Worm (Caenorhabditis elegans) whole organism, late embryonic: ENCODE measurements around the gene T05A7.11.

Experiments used
- C08G9.2 ChIP-seq: sonication (generic microtip); optimal IDR thresholded peaks from 2 replicates; lab custom pipeline; 2016; ENCODE audit warnings: mild to moderate bottlenecking, missing genetic modification characterization, moderate library complexity, missing compliant biosample characterization
- F13H6.1 ChIP-seq: sonication (generic microtip); optimal IDR thresholded peaks from 2 replicates; lab custom pipeline; 2016; ENCODE audit warnings: missing genetic modification characterization, missing compliant biosample characterization
- K09A11.1 ChIP-seq: sonication (generic microtip); optimal IDR thresholded peaks from 2 replicates; lab custom pipeline; 2017; ENCODE audit warnings: antibody characterized with exemption, mild to moderate bottlenecking, missing genetic modification characterization, missing compliant biosample characterization; ENCODE audit not compliant: insufficient read depth
- ahr-1 ChIP-seq: sonication (generic microtip); optimal IDR thresholded peaks from 2 replicates; lab custom pipeline; 2016; ENCODE audit warnings: missing genetic modification characterization, missing compliant biosample characterization
- ama-1 ChIP-seq: fragments of 150-350 bp; optimal IDR thresholded peaks from 2 replicates; lab custom pipeline; 2014
- ceh-22 ChIP-seq: sonication (generic microtip); optimal IDR thresholded peaks from 2 replicates; lab custom pipeline; 2017; ENCODE audit warnings: missing biosample characterization, missing genetic modification characterization
- ceh-30 ChIP-seq: fragments of 150-350 bp; optimal IDR thresholded peaks from 2 replicates; lab custom pipeline; 2014; ENCODE audit warnings: missing biosample characterization, missing genetic modification characterization
- ceh-6 ChIP-seq: fragments of 200-800 bp; sonication (Bioruptor generic); optimal IDR thresholded peaks from 2 replicates; lab custom pipeline; 2018; ENCODE audit warnings: mild to moderate bottlenecking, missing genetic modification characterization, missing compliant biosample characterization
- che-1 ChIP-seq: sonication (generic microtip); optimal IDR thresholded peaks from 2 replicates; lab custom pipeline; 2016; ENCODE audit warnings: mild to moderate bottlenecking, missing genetic modification characterization, missing compliant biosample characterization
- elt-2 ChIP-seq: sonication (generic microtip); optimal IDR thresholded peaks from 2 replicates; lab custom pipeline; 2016; ENCODE audit warnings: missing genetic modification reagents, missing genetic modification characterization, missing compliant biosample characterization
- eyg-1 ChIP-seq: sonication (generic microtip); optimal IDR thresholded peaks from 2 replicates; lab custom pipeline; 2016; ENCODE audit warnings: missing genotype, missing genetic modification characterization, missing compliant biosample characterization
- fax-1 ChIP-seq: sonication (generic microtip); optimal IDR thresholded peaks from 2 replicates; lab custom pipeline; 2016; ENCODE audit warnings: missing genotype, missing genetic modification characterization, missing compliant biosample characterization
- fkh-10 ChIP-seq: fragments of 150-350 bp; optimal IDR thresholded peaks from 2 replicates; lab custom pipeline; 2014; ENCODE audit warnings: missing biosample characterization, missing genetic modification reagents, missing genetic modification characterization
- fkh-6 ChIP-seq: sonication (generic microtip); optimal IDR thresholded peaks from 2 replicates; lab custom pipeline; 2016; ENCODE audit warnings: missing genetic modification characterization, missing compliant biosample characterization
- gmeb-2 ChIP-seq: sonication (generic microtip); optimal IDR thresholded peaks from 2 replicates; lab custom pipeline; 2016; ENCODE audit warnings: missing genetic modification characterization, inconsistent platforms, missing compliant biosample characterization
- hlh-13 ChIP-seq: fragments of 200-800 bp; sonication (Bioruptor generic); optimal IDR thresholded peaks from 2 replicates; lab custom pipeline; 2018; ENCODE audit warnings: mild to moderate bottlenecking, missing genetic modification characterization, missing compliant biosample characterization
- hlh-15 ChIP-seq: sonication (generic microtip); optimal IDR thresholded peaks from 2 replicates; lab custom pipeline; 2016; ENCODE audit warnings: missing genetic modification characterization, missing compliant biosample characterization
- hlh-30 ChIP-seq: sonication (generic microtip); optimal IDR thresholded peaks from 2 replicates; lab custom pipeline; 2017; ENCODE audit warnings: antibody characterized with exemption, missing genetic modification characterization, missing compliant biosample characterization; ENCODE audit not compliant: insufficient read depth
- lim-6 ChIP-seq: sonication (generic microtip); optimal IDR thresholded peaks from 2 replicates; lab custom pipeline; 2016; ENCODE audit warnings: missing genetic modification characterization, missing compliant biosample characterization
- nhr-232 ChIP-seq: sonication (generic microtip); optimal IDR thresholded peaks from 2 replicates; lab custom pipeline; 2016; ENCODE audit warnings: missing genetic modification characterization, missing compliant biosample characterization
- npax-4 ChIP-seq: sonication (generic microtip); optimal IDR thresholded peaks from 2 replicates; lab custom pipeline; 2016; ENCODE audit warnings: missing genetic modification characterization, missing compliant biosample characterization
- odd-2 ChIP-seq: sonication (generic microtip); optimal IDR thresholded peaks from 2 replicates; lab custom pipeline; 2017; ENCODE audit warnings: antibody characterized with exemption, mild to moderate bottlenecking, missing genetic modification characterization, missing compliant biosample characterization
- pax-1 ChIP-seq: fragments of 150-350 bp; optimal IDR thresholded peaks from 2 replicates; lab custom pipeline; 2014; ENCODE audit warnings: missing biosample characterization, missing genetic modification characterization
- pha-4 ChIP-seq: fragments of 150-350 bp; optimal IDR thresholded peaks from 2 replicates; lab custom pipeline; 2018; ENCODE audit warnings: missing biosample characterization, missing genetic modification reagents, missing genetic modification characterization
- tbx-7 ChIP-seq: sonication (generic microtip); optimal IDR thresholded peaks from 2 replicates; lab custom pipeline; 2016; ENCODE audit warnings: missing genotype, missing genetic modification characterization, missing compliant biosample characterization
- ttx-3 ChIP-seq: sonication (generic microtip); optimal IDR thresholded peaks from 2 replicates; lab custom pipeline; 2016; ENCODE audit warnings: missing genetic modification reagents, missing genetic modification characterization, missing compliant biosample characterization
- unc-55 ChIP-seq: sonication (generic microtip); optimal IDR thresholded peaks from 2 replicates; lab custom pipeline; 2017; ENCODE audit warnings: missing biosample characterization, missing genetic modification reagents, missing genetic modification characterization

Gene T05A7.11

ce11 chrII:4626606-4627005 lies 38.7 kb downstream of the T05A7.11 start, which contains the start of gene F35D11.1:
TSS of gene F35D11.1 (plus strand) at chrII:4626906.
- no peak for TF ChIP-seq ceh-22 (tag; lab: Kevin White, UChicago)
- no peak for TF ChIP-seq nhr-232 (tag; lab: Kevin White, UChicago)
- no peak for TF ChIP-seq odd-2 (tag; lab: Kevin White, UChicago)
- no peak for TF ChIP-seq hlh-13 (GFP tag; lab: Kevin White, UChicago)
- TF ChIP-seq pha-4 (tag; lab: Kevin White, UChicago) = no peak
- no peak for TF ChIP-seq lim-6
- TF ChIP-seq ceh-30 = no peak
- no peak for TF ChIP-seq fkh-10 (GFP tag; lab: Kevin White, UChicago)
- TF ChIP-seq, all 69 proteins: peak for 0

ce11 chrII:4621650-4622049 lies 43.6 kb downstream of the T05A7.11 start, which contains the start of gene clec-139:
TSS of gene clec-139 (minus strand) at chrII:4621750.
- TF ChIP-seq C08G9.2 = no peak
- TF ChIP-seq elt-2 (tag; lab: Kevin White, UChicago) = no peak
- no peak for TF ChIP-seq pax-1 (tag; lab: Kevin White, UChicago)

DNA sequence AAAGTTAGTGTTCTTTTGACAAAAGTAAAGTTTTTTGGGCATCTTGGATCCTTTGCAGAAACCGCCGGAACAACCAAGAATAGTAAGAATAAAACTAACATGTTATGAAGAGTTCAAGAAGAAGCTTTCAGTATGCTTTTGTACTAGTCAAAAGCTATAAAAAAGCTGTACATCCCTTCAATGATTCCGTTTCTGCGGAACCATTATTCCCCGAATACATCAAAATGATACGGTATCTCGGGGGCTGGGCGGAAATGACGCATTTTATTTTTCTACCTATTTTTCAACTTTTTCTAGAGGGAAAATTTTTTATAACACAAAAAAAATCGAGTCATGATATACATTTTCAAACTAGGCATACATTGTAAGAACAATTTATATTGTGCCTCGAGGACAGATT lies 45.6 kb downstream of the T05A7.11 start, which contains the start of gene clec-138:
TSS of gene clec-138 (minus strand) at position 101 of the 400 bp plus-strand sequence.
- TF ChIP-seq gmeb-2 (tag; lab: Kevin White, UChicago) = no peak
- TF ChIP-seq F13H6.1 (tag; lab: Kevin White, UChicago) = no peak
- TF ChIP-seq lim-6 = no peak
- TF ChIP-seq ceh-6 (GFP tag; lab: Kevin White, UChicago) = no peak

ce11 chrII:4617990-4618389 lies 47.3 kb downstream of the T05A7.11 start, which contains the start of gene clec-137:
TSS of gene clec-137 (minus strand) at chrII:4618090.
- no peak for TF ChIP-seq ceh-30

- TF ChIP-seq ahr-1 = no peak
- TF ChIP-seq eyg-1 = no peak
- TF ChIP-seq fax-1 (tag; lab: Kevin White, UChicago) = no peak
- no peak for TF ChIP-seq odd-2 (tag; lab: Kevin White, UChicago)
- TF ChIP-seq hlh-15 (tag; lab: Kevin White, UChicago) = no peak
- no peak for TF ChIP-seq nhr-232 (tag; lab: Kevin White, UChicago)
- no peak for TF ChIP-seq tbx-7
- no peak for TF ChIP-seq unc-55 (GFP tag; lab: Kevin White, UChicago)
- TF ChIP-seq fkh-6 (tag; lab: Kevin White, UChicago) = no peak
- TF ChIP-seq elt-2 (tag; lab: Kevin White, UChicago) = no peak
- TF ChIP-seq ttx-3 (tag; lab: Kevin White, UChicago) = no peak
- no peak for TF ChIP-seq che-1
- no peak for TF ChIP-seq ama-1 (lab: Kevin White, UChicago)
- no peak for TF ChIP-seq hlh-30
- TF ChIP-seq hlh-13 (GFP tag; lab: Kevin White, UChicago) = no peak
- no peak for TF ChIP-seq K09A11.1 (tag; lab: Kevin White, UChicago)
- no peak for TF ChIP-seq npax-4 (tag; lab: Kevin White, UChicago)
- TF ChIP-seq, all 69 proteins: peak for 0
These were observed 48.8 kb downstream of the T05A7.11 start, which contains the start of gene clec-136 for ce11 chrII:4616443-4616842. TSS of gene clec-136 (minus strand) at chrII:4616543.
